Fruit fly (Drosophila melanogaster) whole organism, adult: Measurements from ENCODE around the gene t-Grip91.

Source experiments
- CG11617 ChIP-seq: fragments of 200-800 bp; sonication (Bioruptor generic); optimal IDR thresholded peaks from 2 replicates; lab custom pipeline; 2017; ENCODE audit warnings: mild to moderate bottlenecking, missing biosample characterization, missing genetic modification reagents, missing genetic modification characterization
- CG14711 ChIP-seq: fragments of 200-800 bp; sonication (Bioruptor generic); optimal IDR thresholded peaks from 2 replicates; lab custom pipeline; 2018; ENCODE audit warnings: missing biosample characterization, mild to moderate bottlenecking, missing genetic modification characterization, moderate library complexity
- CG1620 ChIP-seq: fragments of 200-800 bp; sonication (Bioruptor generic); optimal IDR thresholded peaks from 2 replicates; lab custom pipeline; 2016; ENCODE audit warnings: missing biosample characterization, missing genetic modification characterization
- CG33017 ChIP-seq: fragments of 200-800 bp; sonication (Bioruptor generic); optimal IDR thresholded peaks from 2 replicates; lab custom pipeline; 2018; ENCODE audit warnings: missing biosample characterization, mild to moderate bottlenecking, missing genetic modification characterization, moderate library complexity
- CG5204 ChIP-seq: fragments of 200-800 bp; sonication (Bioruptor generic); optimal IDR thresholded peaks from 2 replicates; lab custom pipeline; 2016; ENCODE audit warnings: missing biosample characterization, missing genetic modification characterization
- CG7045 ChIP-seq: fragments of 200-800 bp; sonication (Bioruptor generic); optimal IDR thresholded peaks from 2 replicates; lab custom pipeline; 2017; ENCODE audit warnings: missing biosample characterization, mild to moderate bottlenecking, missing genetic modification characterization
- CG7101 ChIP-seq: fragments of 200-800 bp; sonication (Bioruptor generic); optimal IDR thresholded peaks from 2 replicates; lab custom pipeline; 2018; ENCODE audit warnings: missing biosample characterization, mild to moderate bottlenecking, missing genetic modification characterization, moderate library complexity
- Crg-1 ChIP-seq: fragments of 200-800 bp; sonication (Bioruptor generic); optimal IDR thresholded peaks from 2 replicates; lab custom pipeline; 2016; ENCODE audit warnings: missing biosample characterization, missing genetic modification characterization
- Hr96 ChIP-seq: fragments of 200-800 bp; sonication (Bioruptor generic); optimal IDR thresholded peaks from 2 replicates; lab custom pipeline; 2016; ENCODE audit warnings: missing biosample characterization, missing genetic modification characterization
- bab1 ChIP-seq: fragments of 200-800 bp; sonication (Bioruptor generic); optimal IDR thresholded peaks from 3 replicates; lab custom pipeline; 2019; ENCODE audit warnings: missing biosample characterization, mild to moderate bottlenecking, missing genetic modification characterization, moderate library complexity
- kay ChIP-seq: fragments of 200-800 bp; sonication (Bioruptor generic); peaks from one replicate; lab custom pipeline; 2016; ENCODE audit warnings: missing biosample characterization, missing genetic modification characterization, borderline replicate concordance
- ovo ChIP-seq: fragments of 200-800 bp; sonication (Bioruptor generic); optimal IDR thresholded peaks from 2 replicates; lab custom pipeline; 2016; ENCODE audit warnings: missing biosample characterization, missing genetic modification characterization
- toe ChIP-seq: fragments of 200-800 bp; sonication (Bioruptor generic); optimal IDR thresholded peaks from 2 replicates; lab custom pipeline; 2016; ENCODE audit warnings: missing biosample characterization, missing genetic modification characterization

- TF ChIP-seq ovo (GFP tag; lab: Kevin White, UChicago) (no peak), bab1 (no peak), toe (GFP tag; lab: Kevin White, UChicago) (no peak), Hr96 (GFP tag; lab: Kevin White, UChicago) (no peak), CG5204 (GFP tag; lab: Kevin White, UChicago) (no peak), CG14711 (no peak), CG7101 (tag; lab: Kevin White, UChicago) (no peak), kay (GFP tag; lab: Kevin White, UChicago) (no peak), CG1620 (GFP tag; lab: Kevin White, UChicago) (no peak), Crg-1 (GFP tag; lab: Kevin White, UChicago) (no peak), CG7045 (GFP tag; lab: Kevin White, UChicago) (no peak), CG11617 (GFP tag; lab: Kevin White, UChicago) (no peak), CG33017 (tag; lab: Kevin White, UChicago) (no peak)
Measured at dm6 chr2L:15760666-15761065, 23.2 kb upstream of the t-Grip91 start.
